Worm (Caenorhabditis elegans) whole organism, late embryonic: ENCODE measurements around the gene ced-13.
A peak's percentile ranks its signal among the peaks of the same experiment; 100 is the strongest.

ENCODE experiments used
- C08G9.2 ChIP-seq: sonication (generic microtip); optimal IDR thresholded peaks from 2 replicates; lab custom pipeline; 2016; ENCODE audit warnings: mild to moderate bottlenecking, missing genetic modification characterization, moderate library complexity, missing compliant biosample characterization
- K02D7.2 ChIP-seq: sonication (generic microtip); optimal IDR thresholded peaks from 2 replicates; lab custom pipeline; 2017; ENCODE audit warnings: mild to moderate bottlenecking, missing genetic modification characterization, missing compliant biosample characterization
- Y22D7AL.16 ChIP-seq: sonication (generic microtip); optimal IDR thresholded peaks from 2 replicates; lab custom pipeline; 2016; ENCODE audit warnings: missing genetic modification characterization, missing compliant biosample characterization
- ama-1 ChIP-seq: fragments of 150-350 bp; optimal IDR thresholded peaks from 2 replicates; lab custom pipeline; 2014
- ceh-14 ChIP-seq: sonication (generic microtip); optimal IDR thresholded peaks from 2 replicates; lab custom pipeline; 2016; ENCODE audit warnings: missing genotype, missing genetic modification characterization, missing compliant biosample characterization
- ceh-18 ChIP-seq: sonication (generic microtip); optimal IDR thresholded peaks from 2 replicates; lab custom pipeline; 2016; ENCODE audit warnings: missing genetic modification characterization, missing compliant biosample characterization
- ceh-19 ChIP-seq: fragments of 200-800 bp; sonication (Bioruptor generic); optimal IDR thresholded peaks from 2 replicates; lab custom pipeline; 2018; ENCODE audit warnings: mild to moderate bottlenecking, missing genetic modification characterization, missing compliant biosample characterization
- ceh-22 ChIP-seq: sonication (generic microtip); optimal IDR thresholded peaks from 2 replicates; lab custom pipeline; 2017; ENCODE audit warnings: missing biosample characterization, missing genetic modification characterization
- ceh-31 ChIP-seq: sonication (generic microtip); optimal IDR thresholded peaks from 2 replicates; lab custom pipeline; 2016; ENCODE audit warnings: missing genetic modification characterization, missing compliant biosample characterization
- ceh-6 ChIP-seq: fragments of 200-800 bp; sonication (Bioruptor generic); optimal IDR thresholded peaks from 2 replicates; lab custom pipeline; 2018; ENCODE audit warnings: mild to moderate bottlenecking, missing genetic modification characterization, missing compliant biosample characterization
- dmd-4 ChIP-seq: sonication (generic microtip); optimal IDR thresholded peaks from 2 replicates; lab custom pipeline; 2016; ENCODE audit warnings: borderline replicate concordance, missing genetic modification characterization, missing compliant biosample characterization
- eyg-1 ChIP-seq: sonication (generic microtip); optimal IDR thresholded peaks from 2 replicates; lab custom pipeline; 2016; ENCODE audit warnings: missing genotype, missing genetic modification characterization, missing compliant biosample characterization
- fax-1 ChIP-seq: sonication (generic microtip); optimal IDR thresholded peaks from 2 replicates; lab custom pipeline; 2016; ENCODE audit warnings: missing genotype, missing genetic modification characterization, missing compliant biosample characterization
- fkh-10 ChIP-seq: fragments of 150-350 bp; optimal IDR thresholded peaks from 2 replicates; lab custom pipeline; 2014; ENCODE audit warnings: missing biosample characterization, missing genetic modification reagents, missing genetic modification characterization
- gmeb-2 ChIP-seq: sonication (generic microtip); optimal IDR thresholded peaks from 2 replicates; lab custom pipeline; 2016; ENCODE audit warnings: missing genetic modification characterization, inconsistent platforms, missing compliant biosample characterization
- hlh-13 ChIP-seq: fragments of 200-800 bp; sonication (Bioruptor generic); optimal IDR thresholded peaks from 2 replicates; lab custom pipeline; 2018; ENCODE audit warnings: mild to moderate bottlenecking, missing genetic modification characterization, missing compliant biosample characterization
- hlh-6 ChIP-seq: sonication (generic microtip); optimal IDR thresholded peaks from 2 replicates; lab custom pipeline; 2016; ENCODE audit warnings: missing genotype, missing genetic modification characterization, missing compliant biosample characterization
- lin-11 ChIP-seq: fragments of 200-800 bp; sonication (Bioruptor generic); optimal IDR thresholded peaks from 2 replicates; lab custom pipeline; 2018; ENCODE audit warnings: mild to moderate bottlenecking, missing genetic modification characterization, missing compliant biosample characterization
- mec-3 ChIP-seq: sonication (generic microtip); optimal IDR thresholded peaks from 2 replicates; lab custom pipeline; 2016; ENCODE audit warnings: borderline replicate concordance, missing genetic modification characterization, missing compliant biosample characterization
- nhr-232 ChIP-seq: sonication (generic microtip); optimal IDR thresholded peaks from 2 replicates; lab custom pipeline; 2016; ENCODE audit warnings: missing genetic modification characterization, missing compliant biosample characterization
- npax-4 ChIP-seq: sonication (generic microtip); optimal IDR thresholded peaks from 2 replicates; lab custom pipeline; 2016; ENCODE audit warnings: missing genetic modification characterization, missing compliant biosample characterization
- odd-2 ChIP-seq: sonication (generic microtip); optimal IDR thresholded peaks from 2 replicates; lab custom pipeline; 2017; ENCODE audit warnings: antibody characterized with exemption, mild to moderate bottlenecking, missing genetic modification characterization, missing compliant biosample characterization
- pax-1 ChIP-seq: fragments of 150-350 bp; optimal IDR thresholded peaks from 2 replicates; lab custom pipeline; 2014; ENCODE audit warnings: missing biosample characterization, missing genetic modification characterization
- ref-2 ChIP-seq: sonication (generic microtip); optimal IDR thresholded peaks from 2 replicates; lab custom pipeline; 2016; ENCODE audit warnings: missing genetic modification characterization, missing compliant biosample characterization
- sox-2 ChIP-seq: fragments of 200-800 bp; sonication (Bioruptor generic); IDR thresholded peaks from 2 replicates; pipeline ENCODE4 v1.3.6; 2022; ENCODE audit warnings: missing genetic modification reagents, missing genetic modification characterization, missing compliant biosample characterization
- syd-9 ChIP-seq: sonication (generic microtip); optimal IDR thresholded peaks from 2 replicates; lab custom pipeline; 2016; ENCODE audit warnings: mild to moderate bottlenecking, missing genetic modification characterization, moderate library complexity, missing compliant biosample characterization
- tbx-2 ChIP-seq: sonication (generic microtip); optimal IDR thresholded peaks from 2 replicates; lab custom pipeline; 2016; ENCODE audit warnings: missing genetic modification characterization, missing compliant biosample characterization
- tbx-7 ChIP-seq: sonication (generic microtip); optimal IDR thresholded peaks from 2 replicates; lab custom pipeline; 2016; ENCODE audit warnings: missing genotype, missing genetic modification characterization, missing compliant biosample characterization
- unc-3 ChIP-seq, 2 experiments: fragments of 200-800 bp in 1 of 2; sonication (Bioruptor generic) in 1 of 2; sonication (generic microtip) in 1 of 2; conservative IDR thresholded peaks in 1 of 2; optimal IDR thresholded peaks in 1 of 2; 2 replicates each; pipeline versions ENCODE4 v1.3.6 to Lab custom; 2016 to 2022; ENCODE audit warnings: missing compliant biosample characterization in 2 of 2, missing genetic modification characterization in 2 of 2, missing genetic modification reagents in 1 of 2
- unc-42 ChIP-seq: sonication (generic microtip); optimal IDR thresholded peaks from 2 replicates; lab custom pipeline; 2016; ENCODE audit warnings: missing genotype, missing genetic modification characterization, missing compliant biosample characterization
- zip-5 ChIP-seq: sonication (generic microtip); optimal IDR thresholded peaks from 2 replicates; lab custom pipeline; 2016; ENCODE audit warnings: missing genetic modification characterization, missing compliant biosample characterization
- ztf-16 ChIP-seq: sonication (generic microtip); optimal IDR thresholded peaks from 2 replicates; lab custom pipeline; 2017; ENCODE audit warnings: missing genetic modification characterization, missing compliant biosample characterization

ced-13 gene

DNA sequence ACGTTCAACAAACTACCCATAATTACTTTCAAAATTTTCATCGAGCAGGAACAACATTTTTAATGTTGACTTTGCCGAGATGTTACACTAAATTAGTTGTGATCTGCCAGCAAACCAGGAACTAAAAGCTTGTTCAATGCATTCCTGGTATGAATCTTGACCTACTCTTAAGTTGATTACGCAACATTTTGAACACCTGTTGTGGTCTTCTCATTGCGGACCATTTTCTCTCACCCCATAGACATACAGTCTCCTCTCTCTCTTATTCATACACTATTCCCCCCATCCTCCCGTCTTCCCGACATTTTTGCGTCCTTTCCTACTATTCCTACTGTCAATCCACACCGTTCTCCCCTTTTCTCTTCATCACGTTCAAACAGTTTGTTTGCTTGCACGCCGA lies 26.0 kb downstream of the ced-13 start:
- TF ChIP-seq ama-1 (lab: Kevin White, UChicago) = no peak
- no peak for TF ChIP-seq gmeb-2 (tag; lab: Kevin White, UChicago)
- no peak for TF ChIP-seq fkh-10 (GFP tag; lab: Kevin White, UChicago)
- no peak for TF ChIP-seq ztf-16 (tag; lab: Kevin White, UChicago)
- no peak for TF ChIP-seq nhr-232 (tag; lab: Kevin White, UChicago)
- peak; percentile 28 for TF ChIP-seq ceh-31 (tag; lab: Kevin White, UChicago)
- TF ChIP-seq unc-3 (GFP tag; conservative IDR thresholded peaks at IDR 0.05; lab: Robert Waterston, UW) = no peak
- TF ChIP-seq unc-3 (tag; optimal IDR thresholded peaks at IDR 0.05; lab: Kevin White, UChicago) = no peak
- no peak for TF ChIP-seq ceh-6 (GFP tag; lab: Kevin White, UChicago)
- TF ChIP-seq tbx-2 (tag; lab: Kevin White, UChicago) = peak; percentile 15
- TF ChIP-seq ceh-14 = no peak
- no peak for TF ChIP-seq syd-9 (tag; lab: Kevin White, UChicago)
- TF ChIP-seq dmd-4 (tag; lab: Kevin White, UChicago) = no peak
- TF ChIP-seq hlh-13 (GFP tag; lab: Kevin White, UChicago) = no peak
- no peak for TF ChIP-seq C08G9.2 (tag; lab: Kevin White, UChicago)
- no peak for TF ChIP-seq K02D7.2 (tag; lab: Kevin White, UChicago)
- TF ChIP-seq ref-2 (tag; lab: Kevin White, UChicago) = peak; percentile 18
- TF ChIP-seq sox-2 (GFP tag; lab: Robert Waterston, UW) = no peak

DNA sequence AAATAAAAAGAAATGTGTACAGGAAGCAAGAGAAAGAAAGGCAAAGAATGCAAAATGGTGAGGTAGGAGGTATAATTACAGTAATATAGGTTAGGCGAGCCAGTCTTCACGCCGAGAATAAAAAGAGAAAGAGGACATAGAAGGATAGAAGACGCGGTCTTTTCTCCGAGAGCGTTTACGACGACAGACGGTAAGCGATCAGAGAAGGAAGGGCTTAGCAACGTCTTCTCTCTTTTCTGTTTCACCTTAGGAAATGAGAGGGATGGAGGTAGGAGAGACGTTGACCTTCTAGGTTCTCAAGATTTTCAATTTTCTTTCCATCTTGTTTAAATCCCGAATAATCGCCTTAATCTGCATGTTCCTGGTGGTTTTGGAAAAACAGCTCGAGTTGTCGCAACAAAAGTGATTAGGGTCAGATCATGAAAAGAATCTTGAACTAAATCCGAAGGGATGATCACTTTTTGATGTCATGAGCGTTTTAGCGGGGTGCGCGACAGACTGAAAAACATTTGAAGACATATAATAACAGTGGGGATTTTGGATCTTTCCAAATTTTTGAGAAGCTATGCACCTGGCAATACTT lies 28.4 kb downstream of the ced-13 start, which contains the start of gene cutl-29:
cutl-29 (minus strand) TSS at position 51 of the 583 bp plus-strand sequence.
- TF ChIP-seq pax-1 (tag; lab: Kevin White, UChicago) = no peak
- TF ChIP-seq ceh-31 (tag; lab: Kevin White, UChicago) = peak; percentile 11

ce11 chrX:8268083-8268482 lies 31.4 kb downstream of the ced-13 start:
- TF ChIP-seq unc-42 (tag; lab: Kevin White, UChicago) = peak; percentile 54
- TF ChIP-seq ceh-31 (tag; lab: Kevin White, UChicago) = peak; percentile 14
- no peak for TF ChIP-seq ceh-19 (GFP tag; lab: Kevin White, UChicago)

ce11 chrX:8262734-8263133 lies 36.7 kb downstream of the ced-13 start:
- no peak for TF ChIP-seq hlh-13 (GFP tag; lab: Kevin White, UChicago)
- TF ChIP-seq lin-11 = no peak
- TF ChIP-seq syd-9 (tag; lab: Kevin White, UChicago) = no peak
- no peak for TF ChIP-seq fax-1 (tag; lab: Kevin White, UChicago)
- no peak for TF ChIP-seq odd-2 (tag; lab: Kevin White, UChicago)
- TF ChIP-seq pax-1 (tag; lab: Kevin White, UChicago) = no peak
- TF ChIP-seq ceh-14 = no peak
- TF ChIP-seq Y22D7AL.16 = no peak
- no peak for TF ChIP-seq npax-4 (tag; lab: Kevin White, UChicago)

- TF ChIP-seq zip-5 (tag; lab: Kevin White, UChicago) = no peak
- TF ChIP-seq Y22D7AL.16 = no peak
- no peak for TF ChIP-seq eyg-1 (tag; lab: Kevin White, UChicago)
- no peak for TF ChIP-seq ceh-22
- no peak for TF ChIP-seq C08G9.2 (tag; lab: Kevin White, UChicago)
- TF ChIP-seq hlh-13 (GFP tag; lab: Kevin White, UChicago) = no peak
- no peak for TF ChIP-seq ref-2 (tag; lab: Kevin White, UChicago)
- no peak for TF ChIP-seq hlh-6
- TF ChIP-seq nhr-232 (tag; lab: Kevin White, UChicago) = no peak
Measured at ce11 chrX:8261125-8261684, 38.2 kb downstream of the ced-13 start, which contains the start of gene M60.7. Gene M60.7, minus strand, starts transcription at chrX:8261175.

ce11 chrX:8257687-8258086 lies 41.8 kb downstream of the ced-13 start:
- no peak for TF ChIP-seq K02D7.2 (tag; lab: Kevin White, UChicago)
- TF ChIP-seq mec-3 = no peak
- no peak for TF ChIP-seq hlh-13 (GFP tag; lab: Kevin White, UChicago)
- no peak for TF ChIP-seq gmeb-2 (tag; lab: Kevin White, UChicago)
- TF ChIP-seq ceh-14 = no peak
- TF ChIP-seq ceh-18 (tag; lab: Kevin White, UChicago) = no peak
- no peak for TF ChIP-seq tbx-7 (tag; lab: Kevin White, UChicago)
- TF ChIP-seq, all 69 proteins: peak for 0
